Worm (Caenorhabditis elegans) whole organism, L4 larva: ENCODE results near the gene T09F5.1.

Experiments used
- ama-1 ChIP-seq: fragments of 150-350 bp; optimal IDR thresholded peaks from 2 replicates; lab custom pipeline; 2014; ENCODE audit warnings: inconsistent platforms, mixed read lengths
- dpl-1 ChIP-seq: fragments of 150-350 bp; optimal IDR thresholded peaks from 2 replicates; lab custom pipeline; 2014; ENCODE audit warnings: missing biosample characterization, missing genetic modification reagents, missing genetic modification characterization
- hmg-1.1 ChIP-seq: fragments of 200-800 bp; sonication (Bioruptor generic); IDR thresholded peaks from 2 replicates; pipeline ENCODE4 v1.3.6; 2022; ENCODE audit warnings: missing genetic modification reagents, missing genetic modification characterization, missing compliant biosample characterization
- lin-15B ChIP-seq: fragments of 150-350 bp; sonication (generic microtip); optimal IDR thresholded peaks from 3 replicates; lab custom pipeline; 2014; ENCODE audit warnings: missing biosample characterization, missing genetic modification characterization
- mdt-29 ChIP-seq: fragments of 200-800 bp; sonication (Bioruptor generic); IDR thresholded peaks from 2 replicates; pipeline ENCODE4 v1.3.6; 2022; ENCODE audit warnings: missing genetic modification reagents, missing genetic modification characterization, missing compliant biosample characterization
- nhr-28 ChIP-seq: fragments of 150-350 bp; optimal IDR thresholded peaks from 2 replicates; lab custom pipeline; 2014; ENCODE audit warnings: missing biosample characterization, missing genetic modification characterization

DNA sequence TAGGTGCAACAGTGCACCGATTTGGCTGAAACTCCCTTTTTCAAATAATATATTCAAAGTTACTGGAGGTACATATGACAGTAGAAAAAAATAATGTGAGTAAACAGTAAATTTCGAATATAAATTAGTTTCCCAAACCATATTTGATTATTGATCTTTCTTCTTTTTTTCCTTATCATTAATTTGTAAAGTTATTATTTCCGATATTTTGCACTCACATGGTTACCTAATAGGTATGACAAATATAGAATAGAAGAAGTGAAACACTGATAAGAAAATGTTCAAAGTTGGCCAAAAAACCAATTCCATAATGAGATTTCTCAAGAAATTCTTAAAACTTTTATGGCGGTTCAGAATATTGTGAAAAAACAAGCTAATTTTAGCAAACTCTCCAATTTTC, 9.1 kb upstream of the T09F5.1 start:
- TF ChIP-seq dpl-1 (GFP tag; lab: Kevin White, UChicago) (no peak), ama-1 (no peak), lin-15B (no peak), nhr-28 (peak; percentile 34), mdt-29 (GFP tag; lab: Robert Waterston, UW) (no peak), hmg-1.1 (GFP tag; lab: Robert Waterston, UW) (no peak)
